Fruit fly (Drosophila melanogaster): ENCODE measurements around the gene CG13855.

Gene CG13855

dm6 chr3R:22447195-22447873, 41.6 kb downstream of the CG13855 start, which contains the start of gene CG34288:
Gene CG34288, minus strand, starts transcription at chr3R:22447263.
- TF ChIP-seq Pif1B (GFP tag; optimal IDR thresholded peaks at IDR 0.05) (peak; percentile 37), CG15710 (tag; optimal IDR thresholded peaks at IDR 0.05) (no peak), CG32121 (GFP tag; IDR thresholded peaks at IDR 0.05) (peak; percentile 7; the same call in 1 of the 2 replicates), fd96Ca (GFP tag; IDR thresholded peaks at IDR 0.05) (peak; percentile 34; the same call in 1 of the 3 replicates)

DNA sequence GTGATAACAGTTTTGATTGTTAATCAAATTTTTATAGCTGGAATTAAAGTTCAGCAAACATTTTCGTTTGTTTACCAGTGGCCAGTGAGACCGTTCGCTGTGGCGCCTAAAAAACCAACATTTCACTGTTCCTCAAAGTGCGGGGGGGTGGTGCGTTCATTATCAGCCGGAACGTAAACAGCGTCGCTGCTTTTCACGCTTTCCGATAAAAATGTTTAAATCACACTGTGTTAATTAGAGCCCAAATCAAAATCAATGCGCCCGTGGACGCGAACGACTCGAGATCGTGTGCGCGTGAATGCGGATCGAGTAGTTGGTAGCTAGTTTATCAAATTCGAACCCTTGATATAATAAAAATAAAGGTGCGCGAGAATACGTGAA, 42.1 kb downstream of the CG13855 start, which contains the start of gene CG34376:
Gene CG34376, plus strand, starts transcription at position 226 of the 381 bp plus-strand sequence.
- peak; percentile 8 for TF ChIP-seq CG15710 (tag; optimal IDR thresholded peaks at IDR 0.05)
- no peak for TF ChIP-seq D1 (tag; optimal IDR thresholded peaks at IDR 0.05)
- no peak for TF ChIP-seq CG34367 (tag; optimal IDR thresholded peaks at IDR 0.05)
- TF ChIP-seq EcR (GFP tag; optimal IDR thresholded peaks at IDR 0.05), result no peak
- peak; percentile 80 for TF ChIP-seq CG4496 (GFP tag; IDR thresholded peaks at IDR 0.05)
- 0 out of 3 replicates have a peak, but pooled peaks have one; percentile 37 for TF ChIP-seq fd96Ca (GFP tag; IDR thresholded peaks at IDR 0.05)
- TF ChIP-seq Pif1A (GFP tag; optimal IDR thresholded peaks at IDR 0.05), result no peak
- no peak for TF ChIP-seq CG14655 (GFP tag; optimal IDR thresholded peaks at IDR 0.05)
- TF ChIP-seq rn (GFP tag; IDR thresholded peaks at IDR 0.05), result peak; percentile 17; the same call in 1 of the 2 replicates
- TF ChIP-seq CG12605 (GFP tag; IDR thresholded peaks at IDR 0.05), result peak; percentile 78
- peak; percentile 21 for TF ChIP-seq Pif1B (GFP tag; optimal IDR thresholded peaks at IDR 0.05)
- TF ChIP-seq CG9948 (tag; optimal IDR thresholded peaks at IDR 0.05), result no peak
- peak; percentile 53; the same call in 1 of the 2 replicates for TF ChIP-seq Ets98B (GFP tag; IDR thresholded peaks at IDR 0.05)
- no peak for TF ChIP-seq gl (tag; optimal IDR thresholded peaks at IDR 0.05)
- no peak for TF ChIP-seq CG17806 (tag; optimal IDR thresholded peaks at IDR 0.05)
- TF ChIP-seq CG13204 (GFP tag; optimal IDR thresholded peaks at IDR 0.05), result no peak
- TF ChIP-seq CG10348 (GFP tag; IDR thresholded peaks at IDR 0.05), result no peak
- TF ChIP-seq CG32121 (GFP tag; IDR thresholded peaks at IDR 0.05), result peak; percentile 66
- TF ChIP-seq CG8159 (tag; optimal IDR thresholded peaks at IDR 0.05), result peak; percentile 32
- TF ChIP-seq CG8301 (tag; optimal IDR thresholded peaks at IDR 0.05), result no peak
- peak; percentile 24 for TF ChIP-seq Snoo (tag; optimal IDR thresholded peaks at IDR 0.05)

dm6 chr3R:22449871-22450424, 44.2 kb downstream of the CG13855 start:
- TF ChIP-seq D1 (tag; optimal IDR thresholded peaks at IDR 0.05) (no peak), CG12605 (GFP tag; IDR thresholded peaks at IDR 0.05) (no peak), fd96Ca (GFP tag; IDR thresholded peaks at IDR 0.05) (no peak), Ets98B (GFP tag; IDR thresholded peaks at IDR 0.05) (no peak), EcR (GFP tag; optimal IDR thresholded peaks at IDR 0.05) (no peak), CG8159 (tag; optimal IDR thresholded peaks at IDR 0.05) (no peak), rn (GFP tag; IDR thresholded peaks at IDR 0.05) (no peak), Pif1A (GFP tag; optimal IDR thresholded peaks at IDR 0.05) (no peak), Snoo (tag; optimal IDR thresholded peaks at IDR 0.05) (no peak), CG4496 (GFP tag; IDR thresholded peaks at IDR 0.05) (no peak), CG17806 (tag; optimal IDR thresholded peaks at IDR 0.05) (no peak), CG15710 (tag; optimal IDR thresholded peaks at IDR 0.05) (no peak), CG8301 (tag; optimal IDR thresholded peaks at IDR 0.05) (no peak), CG32121 (GFP tag; IDR thresholded peaks at IDR 0.05) (no peak), CG10348 (GFP tag; IDR thresholded peaks at IDR 0.05) (no peak), CG14655 (GFP tag; optimal IDR thresholded peaks at IDR 0.05) (no peak)

DNA sequence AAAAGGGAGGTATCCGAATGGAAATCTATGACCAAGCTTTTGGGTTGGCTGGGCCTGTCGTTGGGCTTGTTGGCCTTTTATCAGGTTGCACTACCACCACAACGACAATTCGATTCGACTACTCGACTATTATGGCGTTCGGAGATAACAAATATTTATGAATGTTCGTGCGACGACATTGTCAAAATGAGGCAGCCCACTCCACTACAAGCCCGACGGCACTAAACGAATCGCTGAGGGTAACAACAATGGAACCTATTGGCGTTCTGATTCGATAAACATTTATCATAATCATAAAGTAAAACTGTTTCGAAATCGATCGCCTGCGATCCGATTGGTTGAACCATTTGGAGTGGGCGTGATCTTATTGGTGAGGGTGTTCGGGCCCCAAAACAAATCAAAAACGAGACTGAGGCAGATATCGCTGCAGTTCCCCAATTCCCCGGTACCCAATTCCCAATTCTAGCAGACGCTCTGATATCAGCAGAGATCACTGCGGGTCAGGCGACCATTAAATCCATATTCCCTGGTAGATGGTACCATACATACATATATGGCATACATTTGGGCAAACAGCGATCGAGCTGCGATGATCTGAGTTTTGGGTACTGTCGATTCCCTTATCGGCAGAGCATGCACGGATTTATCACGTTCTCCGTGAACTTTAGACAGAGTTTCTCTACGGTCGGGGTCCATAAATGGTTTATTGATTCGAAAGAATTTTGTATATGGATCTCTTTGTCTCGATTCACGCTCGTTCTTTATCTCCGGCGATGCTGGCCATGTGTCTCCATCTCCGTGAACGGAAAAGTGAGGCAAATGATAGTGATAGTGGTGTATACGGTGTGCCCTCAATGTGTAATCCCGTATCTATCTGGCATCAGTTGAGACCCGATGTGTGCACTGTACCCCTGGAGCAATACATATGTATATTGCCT, 48.9 kb downstream of the CG13855 start:
- TF ChIP-seq CG4496 (GFP tag; IDR thresholded peaks at IDR 0.05) (no peak), gl (tag; optimal IDR thresholded peaks at IDR 0.05) (no peak), EcR (GFP tag; optimal IDR thresholded peaks at IDR 0.05) (no peak), Pif1B (GFP tag; optimal IDR thresholded peaks at IDR 0.05) (no peak)

- TF ChIP-seq EcR (GFP tag; optimal IDR thresholded peaks at IDR 0.05), result no peak
- no peak for TF ChIP-seq rn (GFP tag; IDR thresholded peaks at IDR 0.05)
- TF ChIP-seq CG34367 (tag; optimal IDR thresholded peaks at IDR 0.05), result peak; percentile 16
- no peak for TF ChIP-seq Pif1A (GFP tag; optimal IDR thresholded peaks at IDR 0.05)
- 0 out of 3 replicates have a peak, but pooled peaks have one; percentile 16 for TF ChIP-seq fd96Ca (GFP tag; IDR thresholded peaks at IDR 0.05)
- no peak for TF ChIP-seq CG32121 (GFP tag; IDR thresholded peaks at IDR 0.05)
- no peak for TF ChIP-seq D1 (tag; optimal IDR thresholded peaks at IDR 0.05)
- TF ChIP-seq CG8159 (tag; optimal IDR thresholded peaks at IDR 0.05), result peak; percentile 71
- TF ChIP-seq Snoo (tag; optimal IDR thresholded peaks at IDR 0.05), result no peak
- no peak for TF ChIP-seq CG12605 (GFP tag; IDR thresholded peaks at IDR 0.05)
- peak; percentile 50 for TF ChIP-seq CG9948 (tag; optimal IDR thresholded peaks at IDR 0.05)
- TF ChIP-seq CG17806 (tag; optimal IDR thresholded peaks at IDR 0.05), result peak; percentile 14
- TF ChIP-seq CG14655 (GFP tag; optimal IDR thresholded peaks at IDR 0.05), result no peak
- TF ChIP-seq CG10348 (GFP tag; IDR thresholded peaks at IDR 0.05), result no peak
- peak; percentile 39 for TF ChIP-seq CG15710 (tag; optimal IDR thresholded peaks at IDR 0.05)
- TF ChIP-seq Pif1B (GFP tag; optimal IDR thresholded peaks at IDR 0.05), result peak; percentile 17
- TF ChIP-seq CG8301 (tag; optimal IDR thresholded peaks at IDR 0.05), result peak; percentile 41
These were observed 49.7 kb downstream of the CG13855 start for dm6 chr3R:22455335-22455985.
